Worm (Caenorhabditis elegans) whole organism, late embryonic: ENCODE results near the gene mrpl-18.

Experiments
- C38D4.7 ChIP-seq: fragments of 200-800 bp; sonication (Bioruptor generic); optimal IDR thresholded peaks from 2 replicates; lab custom pipeline; 2018; ENCODE audit warnings: mild to moderate bottlenecking, missing genetic modification characterization, moderate library complexity, missing compliant biosample characterization
- F13H6.1 ChIP-seq: sonication (generic microtip); optimal IDR thresholded peaks from 2 replicates; lab custom pipeline; 2016; ENCODE audit warnings: missing genetic modification characterization, missing compliant biosample characterization
- K09A11.1 ChIP-seq: sonication (generic microtip); optimal IDR thresholded peaks from 2 replicates; lab custom pipeline; 2017; ENCODE audit warnings: antibody characterized with exemption, mild to moderate bottlenecking, missing genetic modification characterization, missing compliant biosample characterization; ENCODE audit not compliant: insufficient read depth
- T23F11.4 ChIP-seq: fragments of 200-800 bp; sonication (Bioruptor generic); optimal IDR thresholded peaks from 2 replicates; lab custom pipeline; 2018; ENCODE audit warnings: mild to moderate bottlenecking, missing genetic modification characterization, missing compliant biosample characterization
- Y22D7AL.16 ChIP-seq: sonication (generic microtip); optimal IDR thresholded peaks from 2 replicates; lab custom pipeline; 2016; ENCODE audit warnings: missing genetic modification characterization, missing compliant biosample characterization
- ahr-1 ChIP-seq: sonication (generic microtip); optimal IDR thresholded peaks from 2 replicates; lab custom pipeline; 2016; ENCODE audit warnings: missing genetic modification characterization, missing compliant biosample characterization
- ama-1 ChIP-seq: fragments of 150-350 bp; optimal IDR thresholded peaks from 2 replicates; lab custom pipeline; 2014
- ceh-14 ChIP-seq: sonication (generic microtip); optimal IDR thresholded peaks from 2 replicates; lab custom pipeline; 2016; ENCODE audit warnings: missing genotype, missing genetic modification characterization, missing compliant biosample characterization
- ceh-18 ChIP-seq: sonication (generic microtip); optimal IDR thresholded peaks from 2 replicates; lab custom pipeline; 2016; ENCODE audit warnings: missing genetic modification characterization, missing compliant biosample characterization
- ceh-19 ChIP-seq: fragments of 200-800 bp; sonication (Bioruptor generic); optimal IDR thresholded peaks from 2 replicates; lab custom pipeline; 2018; ENCODE audit warnings: mild to moderate bottlenecking, missing genetic modification characterization, missing compliant biosample characterization
- ceh-2 ChIP-seq: sonication (generic microtip); optimal IDR thresholded peaks from 2 replicates; lab custom pipeline; 2016; ENCODE audit warnings: missing genotype, missing genetic modification characterization, missing compliant biosample characterization
- ceh-24 ChIP-seq: sonication (generic microtip); optimal IDR thresholded peaks from 2 replicates; lab custom pipeline; 2016; ENCODE audit warnings: mild to moderate bottlenecking, missing genetic modification characterization, missing compliant biosample characterization
- ceh-31 ChIP-seq: sonication (generic microtip); optimal IDR thresholded peaks from 2 replicates; lab custom pipeline; 2016; ENCODE audit warnings: missing genetic modification characterization, missing compliant biosample characterization
- ceh-45 ChIP-seq: fragments of 200-800 bp; sonication (Bioruptor generic); IDR thresholded peaks from 2 replicates; pipeline ENCODE4 v1.3.6; 2022; ENCODE audit warnings: missing genetic modification reagents, missing genetic modification characterization, missing compliant biosample characterization
- ceh-48 ChIP-seq: sonication (generic microtip); optimal IDR thresholded peaks from 2 replicates; lab custom pipeline; 2016; ENCODE audit warnings: missing genetic modification characterization, inconsistent platforms, missing compliant biosample characterization
- ceh-9 ChIP-seq: sonication (generic microtip); optimal IDR thresholded peaks from 2 replicates; lab custom pipeline; 2016; ENCODE audit warnings: mild to moderate bottlenecking, missing genetic modification characterization, inconsistent platforms, missing compliant biosample characterization
- dve-1 ChIP-seq: sonication (generic microtip); optimal IDR thresholded peaks from 2 replicates; lab custom pipeline; 2017; ENCODE audit warnings: antibody characterized with exemption, mild to moderate bottlenecking, missing genetic modification characterization, missing compliant biosample characterization
- elt-2 ChIP-seq: sonication (generic microtip); optimal IDR thresholded peaks from 2 replicates; lab custom pipeline; 2016; ENCODE audit warnings: missing genetic modification reagents, missing genetic modification characterization, missing compliant biosample characterization
- elt-4 ChIP-seq: sonication (generic microtip); optimal IDR thresholded peaks from 2 replicates; lab custom pipeline; 2016; ENCODE audit warnings: missing genetic modification characterization, missing compliant biosample characterization
- fax-1 ChIP-seq: sonication (generic microtip); optimal IDR thresholded peaks from 2 replicates; lab custom pipeline; 2016; ENCODE audit warnings: missing genotype, missing genetic modification characterization, missing compliant biosample characterization
- fkh-10 ChIP-seq: fragments of 150-350 bp; optimal IDR thresholded peaks from 2 replicates; lab custom pipeline; 2014; ENCODE audit warnings: missing biosample characterization, missing genetic modification reagents, missing genetic modification characterization
- fkh-6 ChIP-seq: sonication (generic microtip); optimal IDR thresholded peaks from 2 replicates; lab custom pipeline; 2016; ENCODE audit warnings: missing genetic modification characterization, missing compliant biosample characterization
- gmeb-2 ChIP-seq: sonication (generic microtip); optimal IDR thresholded peaks from 2 replicates; lab custom pipeline; 2016; ENCODE audit warnings: missing genetic modification characterization, inconsistent platforms, missing compliant biosample characterization
- hlh-15 ChIP-seq: sonication (generic microtip); optimal IDR thresholded peaks from 2 replicates; lab custom pipeline; 2016; ENCODE audit warnings: missing genetic modification characterization, missing compliant biosample characterization
- hlh-30 ChIP-seq: sonication (generic microtip); optimal IDR thresholded peaks from 2 replicates; lab custom pipeline; 2017; ENCODE audit warnings: antibody characterized with exemption, missing genetic modification characterization, missing compliant biosample characterization; ENCODE audit not compliant: insufficient read depth
- hlh-6 ChIP-seq: sonication (generic microtip); optimal IDR thresholded peaks from 2 replicates; lab custom pipeline; 2016; ENCODE audit warnings: missing genotype, missing genetic modification characterization, missing compliant biosample characterization
- hlh-8 ChIP-seq: sonication (generic microtip); optimal IDR thresholded peaks from 2 replicates; lab custom pipeline; 2016; ENCODE audit warnings: missing genotype, missing genetic modification characterization, missing compliant biosample characterization
- lim-6 ChIP-seq: sonication (generic microtip); optimal IDR thresholded peaks from 2 replicates; lab custom pipeline; 2016; ENCODE audit warnings: missing genetic modification characterization, missing compliant biosample characterization
- lin-11 ChIP-seq: fragments of 200-800 bp; sonication (Bioruptor generic); optimal IDR thresholded peaks from 2 replicates; lab custom pipeline; 2018; ENCODE audit warnings: mild to moderate bottlenecking, missing genetic modification characterization, missing compliant biosample characterization
- mec-3 ChIP-seq: sonication (generic microtip); optimal IDR thresholded peaks from 2 replicates; lab custom pipeline; 2016; ENCODE audit warnings: borderline replicate concordance, missing genetic modification characterization, missing compliant biosample characterization
- nfya-1 ChIP-seq: sonication (generic microtip); optimal IDR thresholded peaks from 2 replicates; lab custom pipeline; 2017; ENCODE audit warnings: missing genetic modification characterization, mild to moderate bottlenecking, missing compliant biosample characterization, antibody characterized with exemption, moderate library complexity
- nhr-11 ChIP-seq: fragments of 150-350 bp; optimal IDR thresholded peaks from 2 replicates; lab custom pipeline; 2014; ENCODE audit warnings: missing biosample characterization, missing genetic modification characterization
- npax-4 ChIP-seq: sonication (generic microtip); optimal IDR thresholded peaks from 2 replicates; lab custom pipeline; 2016; ENCODE audit warnings: missing genetic modification characterization, missing compliant biosample characterization
- pag-3 ChIP-seq: sonication (generic microtip); optimal IDR thresholded peaks from 2 replicates; lab custom pipeline; 2016; ENCODE audit warnings: missing compliant biosample characterization, missing genetic modification characterization, borderline replicate concordance
- pax-1 ChIP-seq: fragments of 150-350 bp; optimal IDR thresholded peaks from 2 replicates; lab custom pipeline; 2014; ENCODE audit warnings: missing biosample characterization, missing genetic modification characterization
- pros-1 ChIP-seq: fragments of 150-350 bp; optimal IDR thresholded peaks from 2 replicates; lab custom pipeline; 2014; ENCODE audit warnings: missing biosample characterization, missing genetic modification reagents, missing genetic modification characterization
- ref-2 ChIP-seq: sonication (generic microtip); optimal IDR thresholded peaks from 2 replicates; lab custom pipeline; 2016; ENCODE audit warnings: missing genetic modification characterization, missing compliant biosample characterization
- rnt-1 ChIP-seq: sonication (generic microtip); optimal IDR thresholded peaks from 2 replicates; lab custom pipeline; 2016; ENCODE audit warnings: missing genetic modification characterization, missing compliant biosample characterization
- sdc-2 ChIP-seq: sonication (generic microtip); optimal IDR thresholded peaks from 2 replicates; lab custom pipeline; 2016; ENCODE audit warnings: missing genotype, missing genetic modification characterization, missing compliant biosample characterization
- sox-2 ChIP-seq: fragments of 200-800 bp; sonication (Bioruptor generic); IDR thresholded peaks from 2 replicates; pipeline ENCODE4 v1.3.6; 2022; ENCODE audit warnings: missing genetic modification reagents, missing genetic modification characterization, missing compliant biosample characterization
- sox-4 ChIP-seq: sonication (generic microtip); optimal IDR thresholded peaks from 2 replicates; lab custom pipeline; 2017; ENCODE audit warnings: mild to moderate bottlenecking, missing genetic modification characterization, inconsistent platforms, missing compliant biosample characterization
- syd-9 ChIP-seq: sonication (generic microtip); optimal IDR thresholded peaks from 2 replicates; lab custom pipeline; 2016; ENCODE audit warnings: mild to moderate bottlenecking, missing genetic modification characterization, moderate library complexity, missing compliant biosample characterization
- tbx-2 ChIP-seq: sonication (generic microtip); optimal IDR thresholded peaks from 2 replicates; lab custom pipeline; 2016; ENCODE audit warnings: missing genetic modification characterization, missing compliant biosample characterization
- tbx-7 ChIP-seq: sonication (generic microtip); optimal IDR thresholded peaks from 2 replicates; lab custom pipeline; 2016; ENCODE audit warnings: missing genotype, missing genetic modification characterization, missing compliant biosample characterization
- unc-3 ChIP-seq, 2 experiments: fragments of 200-800 bp in 1 of 2; sonication (Bioruptor generic) in 1 of 2; sonication (generic microtip) in 1 of 2; conservative IDR thresholded peaks in 1 of 2; optimal IDR thresholded peaks in 1 of 2; 2 replicates each; pipeline versions ENCODE4 v1.3.6 to Lab custom; 2016 to 2022; ENCODE audit warnings: missing compliant biosample characterization in 2 of 2, missing genetic modification characterization in 2 of 2, missing genetic modification reagents in 1 of 2
- unc-42 ChIP-seq: sonication (generic microtip); optimal IDR thresholded peaks from 2 replicates; lab custom pipeline; 2016; ENCODE audit warnings: missing genotype, missing genetic modification characterization, missing compliant biosample characterization
- unc-55 ChIP-seq: sonication (generic microtip); optimal IDR thresholded peaks from 2 replicates; lab custom pipeline; 2017; ENCODE audit warnings: missing biosample characterization, missing genetic modification reagents, missing genetic modification characterization
- zip-5 ChIP-seq: sonication (generic microtip); optimal IDR thresholded peaks from 2 replicates; lab custom pipeline; 2016; ENCODE audit warnings: missing genetic modification characterization, missing compliant biosample characterization

Gene mrpl-18

ce11 chrIII:8124323-8124722 is 20.5 kb upstream of the mrpl-18 start:
- TF ChIP-seq unc-55, result no peak
- peak; percentile 7; the same call in 1 of the 2 replicates for TF ChIP-seq sox-2 (GFP tag; lab: Robert Waterston, UW)
- TF ChIP-seq tbx-7 (tag; lab: Kevin White, UChicago), result no peak
- TF ChIP-seq ceh-19 (GFP tag; lab: Kevin White, UChicago), result no peak
- peak; percentile 66 for TF ChIP-seq pax-1
- TF ChIP-seq ceh-31 (tag; lab: Kevin White, UChicago), result peak; percentile 46
- TF ChIP-seq lin-11 (tag; lab: Kevin White, UChicago), result no peak
- TF ChIP-seq C38D4.7 (GFP tag; lab: Kevin White, UChicago), result no peak
- no peak for TF ChIP-seq npax-4
- no peak for TF ChIP-seq pag-3 (tag; lab: Kevin White, UChicago)
- TF ChIP-seq fkh-6 (tag; lab: Kevin White, UChicago), result no peak
- TF ChIP-seq ama-1 (lab: Kevin White, UChicago), result no peak
- TF ChIP-seq elt-4 (tag; lab: Kevin White, UChicago), result no peak
- no peak for TF ChIP-seq hlh-15 (tag; lab: Kevin White, UChicago)
- TF ChIP-seq mec-3 (tag; lab: Kevin White, UChicago), result no peak
- TF ChIP-seq Y22D7AL.16 (tag; lab: Kevin White, UChicago), result no peak
- TF ChIP-seq ahr-1, result no peak
- peak; percentile 13 for TF ChIP-seq tbx-2 (tag; lab: Kevin White, UChicago)
- TF ChIP-seq fax-1 (tag; lab: Kevin White, UChicago), result no peak
- TF ChIP-seq F13H6.1 (tag; lab: Kevin White, UChicago), result no peak
- no peak for TF ChIP-seq hlh-30 (tag; lab: Kevin White, UChicago)
- peak; percentile 71 for TF ChIP-seq nfya-1 (tag; lab: Kevin White, UChicago)
- TF ChIP-seq hlh-8 (tag; lab: Kevin White, UChicago), result no peak
- TF ChIP-seq pros-1 (tag; lab: Kevin White, UChicago), result no peak
- peak; percentile 17 for TF ChIP-seq rnt-1 (tag; lab: Kevin White, UChicago)
- TF ChIP-seq ref-2 (tag; lab: Kevin White, UChicago), result no peak
- TF ChIP-seq T23F11.4 (GFP tag; lab: Kevin White, UChicago), result no peak
- TF ChIP-seq zip-5 (tag; lab: Kevin White, UChicago), result no peak
- no peak for TF ChIP-seq ceh-45 (GFP tag; lab: Robert Waterston, UW)
- TF ChIP-seq sox-4 (tag; lab: Kevin White, UChicago), result no peak
- peak; percentile 41 for TF ChIP-seq unc-42 (tag; lab: Kevin White, UChicago)
- TF ChIP-seq nhr-11 (tag; lab: Kevin White, UChicago), result no peak
- no peak for TF ChIP-seq elt-2 (tag; lab: Kevin White, UChicago)
- TF ChIP-seq fkh-10, result no peak

DNA sequence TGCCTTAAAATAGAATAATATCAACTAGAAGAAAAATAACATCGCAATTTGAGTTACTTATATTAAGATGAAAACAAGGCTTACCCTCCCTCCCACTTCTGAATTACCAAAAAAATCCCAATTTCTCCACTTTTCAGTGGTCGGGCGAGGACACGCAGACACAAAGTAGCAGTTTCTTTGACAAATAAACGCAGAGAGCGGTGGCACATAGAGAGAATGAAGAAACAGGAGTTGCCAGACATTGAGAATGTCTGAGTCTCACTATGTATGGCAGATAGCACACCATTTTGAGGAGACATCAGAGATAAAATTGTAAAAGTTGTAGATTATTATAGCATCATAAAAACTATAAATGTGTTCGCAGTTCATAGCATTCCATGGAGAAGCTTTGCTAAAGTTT is 19.6 kb upstream of the mrpl-18 start:
- TF ChIP-seq dve-1 (tag; lab: Kevin White, UChicago) (peak; percentile 10), tbx-2 (tag; lab: Kevin White, UChicago) (peak; percentile 30), elt-2 (tag; lab: Kevin White, UChicago) (peak; percentile 18), hlh-6 (tag; lab: Kevin White, UChicago) (no peak), fkh-10 (no peak), ceh-45 (GFP tag; lab: Robert Waterston, UW) (no peak), nfya-1 (tag; lab: Kevin White, UChicago) (peak; percentile 63)

- TF ChIP-seq sdc-2 (tag; lab: Kevin White, UChicago) (peak; percentile 37), unc-42 (tag; lab: Kevin White, UChicago) (peak; percentile 32), elt-2 (tag; lab: Kevin White, UChicago) (peak; percentile 1), ceh-18 (tag; lab: Kevin White, UChicago) (peak; percentile 21), unc-3 (GFP tag; conservative IDR thresholded peaks at IDR 0.05; lab: Robert Waterston, UW) (no peak), unc-3 (tag; optimal IDR thresholded peaks at IDR 0.05; lab: Kevin White, UChicago) (no peak), ceh-9 (tag; lab: Kevin White, UChicago) (no peak), ahr-1 (no peak), ref-2 (tag; lab: Kevin White, UChicago) (peak; percentile 34), nfya-1 (tag; lab: Kevin White, UChicago) (peak; percentile 15), ceh-14 (peak; percentile 29), lim-6 (no peak), tbx-2 (tag; lab: Kevin White, UChicago) (peak; percentile 23), dve-1 (tag; lab: Kevin White, UChicago) (no peak), ceh-19 (GFP tag; lab: Kevin White, UChicago) (no peak), gmeb-2 (tag; lab: Kevin White, UChicago) (no peak), tbx-7 (tag; lab: Kevin White, UChicago) (no peak), ceh-2 (tag; lab: Kevin White, UChicago) (peak; percentile 28), syd-9 (tag; lab: Kevin White, UChicago) (peak; percentile 57), ceh-48 (no peak), K09A11.1 (tag; lab: Kevin White, UChicago) (no peak), ceh-24 (tag; lab: Kevin White, UChicago) (no peak), ceh-31 (tag; lab: Kevin White, UChicago) (peak; percentile 65)
Measured at ce11 chrIII:8126978-8127377, 17.8 kb upstream of the mrpl-18 start.
